Worm (Caenorhabditis elegans): ENCODE data around the gene gei-3.
A peak's percentile ranks its signal among the peaks of the same experiment; 100 is the strongest.

gei-3 gene

DNA sequence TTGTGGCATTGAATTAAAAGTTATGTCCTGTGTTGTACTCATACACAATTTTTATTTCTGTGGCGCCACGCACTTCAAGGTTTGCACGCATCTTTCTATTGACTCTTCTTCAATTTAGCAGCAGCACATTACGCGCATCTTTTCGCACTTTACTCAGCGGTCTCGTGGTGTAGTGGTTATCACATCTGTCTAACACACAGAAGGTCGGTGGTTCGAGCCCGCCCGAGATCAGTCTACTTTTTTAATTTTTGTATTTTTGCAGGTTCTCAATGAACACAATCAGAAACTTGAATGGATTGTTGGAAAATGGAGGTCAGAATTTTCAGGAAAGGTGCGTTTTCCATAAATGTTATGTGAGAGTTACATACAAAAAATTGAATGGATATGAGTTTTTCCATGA, 30.1 kb upstream of the gei-3 start (continued):
- TF ChIP-seq nhr-19 (GFP tag; conservative IDR thresholded peaks at IDR 0.05), result peak; percentile 73
- TF ChIP-seq ceh-8 (GFP tag; optimal IDR thresholded peaks at IDR 0.05), result peak; percentile 7
- TF ChIP-seq aha-1 (tag; optimal IDR thresholded peaks at IDR 0.05), result no peak
- TF ChIP-seq C34B4.2 (tag; optimal IDR thresholded peaks at IDR 0.05), result no peak
- TF ChIP-seq sup-37 (GFP tag; optimal IDR thresholded peaks at IDR 0.05), result no peak
- peak; percentile 37; the same call in 1 of the 2 replicates for TF ChIP-seq grh-1 (GFP tag; IDR thresholded peaks at IDR 0.05)
- no peak for TF ChIP-seq isw-1 (GFP tag; IDR thresholded peaks at IDR 0.05)
- peak; percentile 66 for TF ChIP-seq nhr-90 (tag; optimal IDR thresholded peaks at IDR 0.05; ENCODE audit: poor library complexity)
- TF ChIP-seq ets-5 (GFP tag; IDR thresholded peaks at IDR 0.05), result no peak
- no peak for TF ChIP-seq unc-98 (GFP tag; IDR thresholded peaks at IDR 0.05)
- peak; percentile 48 for TF ChIP-seq xbp-1 (tag; optimal IDR thresholded peaks at IDR 0.05)
- TF ChIP-seq fkh-10 (GFP tag; optimal IDR thresholded peaks at IDR 0.05), result peak; percentile 20
- TF ChIP-seq nhr-11 (tag; optimal IDR thresholded peaks at IDR 0.05), result no peak
- no peak for TF ChIP-seq tlp-1 (tag; optimal IDR thresholded peaks at IDR 0.05)
- peak; percentile 36 to 54 for TF ChIP-seq lsy-2 (tag; optimal IDR thresholded peaks at IDR 0.05)
- peak; percentile 58 for TF ChIP-seq swsn-7 (tag; optimal IDR thresholded peaks at IDR 0.05)
- no peak for TF ChIP-seq lin-39 (tag; optimal IDR thresholded peaks at IDR 0.05)
- TF ChIP-seq ztf-4 (tag; optimal IDR thresholded peaks at IDR 0.05), result no peak
- no peak for TF ChIP-seq zag-1 (tag; optimal IDR thresholded peaks at IDR 0.05)
- TF ChIP-seq skn-1 (tag; optimal IDR thresholded peaks at IDR 0.05), result peak; percentile 14
- TF ChIP-seq snpc-4 (tag; optimal IDR thresholded peaks at IDR 0.05), result no peak
- peak; percentile 19 for TF ChIP-seq fos-1 (tag; optimal IDR thresholded peaks at IDR 0.05)
- TF ChIP-seq nhr-76 (tag; optimal IDR thresholded peaks at IDR 0.05), result no peak
- TF ChIP-seq pag-3 (tag; optimal IDR thresholded peaks at IDR 0.05; ENCODE audit: borderline replicate concordance, insufficient read depth), result no peak
- TF ChIP-seq egl-13 (tag; optimal IDR thresholded peaks at IDR 0.05), result no peak
- TF ChIP-seq nhr-12 (tag; optimal IDR thresholded peaks at IDR 0.05), result no peak
- TF ChIP-seq C16A3.4 (tag; optimal IDR thresholded peaks at IDR 0.05), result peak; percentile 32
- no peak for TF ChIP-seq lin-13 (GFP tag; optimal IDR thresholded peaks at IDR 0.05)
- peak in 1 of 3 experiments; percentile 2 for TF ChIP-seq dpl-1 (GFP tag; optimal IDR thresholded peaks at IDR 0.05)
- no peak for TF ChIP-seq nhr-28 (tag; optimal IDR thresholded peaks at IDR 0.05)
- no peak for TF ChIP-seq hlh-17 (GFP tag; optimal IDR thresholded peaks at IDR 0.05; ENCODE audit: borderline replicate concordance)

DNA sequence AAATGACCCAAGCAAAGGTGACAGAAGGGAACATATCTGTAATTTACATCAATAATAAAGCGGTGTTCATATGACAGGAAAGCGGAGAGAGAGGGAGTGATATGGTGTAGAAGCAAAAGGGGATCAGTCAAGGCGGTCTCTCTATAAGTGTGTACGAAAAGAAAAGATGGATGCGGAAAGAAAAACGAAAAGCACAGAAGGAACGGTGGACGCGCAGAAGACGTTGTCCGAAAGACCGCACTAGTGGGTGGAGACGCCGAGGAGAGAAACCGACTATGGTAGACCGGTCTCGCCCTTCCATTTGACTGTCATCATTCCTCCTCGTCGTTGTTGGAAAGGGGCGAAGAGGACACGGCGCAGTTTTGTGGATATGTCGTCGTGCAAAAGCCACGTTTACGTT, 29.6 kb upstream of the gei-3 start, which contains the start of gene C52G5.2:
C52G5.2 (plus strand) TSS at position 301 of the 400 bp plus-strand sequence.
- TF ChIP-seq Y116A8C.19 (tag; optimal IDR thresholded peaks at IDR 0.05; ENCODE audit: borderline replicate concordance) (no peak), F16B12.6 (tag; optimal IDR thresholded peaks at IDR 0.05) (no peak), ceh-90 (tag; optimal IDR thresholded peaks at IDR 0.05) (no peak), lsy-2 (tag; optimal IDR thresholded peaks at IDR 0.05) (no peak), swsn-7 (tag; optimal IDR thresholded peaks at IDR 0.05) (no peak), blmp-1 (tag; optimal IDR thresholded peaks at IDR 0.05) (peak; percentile 26)

DNA sequence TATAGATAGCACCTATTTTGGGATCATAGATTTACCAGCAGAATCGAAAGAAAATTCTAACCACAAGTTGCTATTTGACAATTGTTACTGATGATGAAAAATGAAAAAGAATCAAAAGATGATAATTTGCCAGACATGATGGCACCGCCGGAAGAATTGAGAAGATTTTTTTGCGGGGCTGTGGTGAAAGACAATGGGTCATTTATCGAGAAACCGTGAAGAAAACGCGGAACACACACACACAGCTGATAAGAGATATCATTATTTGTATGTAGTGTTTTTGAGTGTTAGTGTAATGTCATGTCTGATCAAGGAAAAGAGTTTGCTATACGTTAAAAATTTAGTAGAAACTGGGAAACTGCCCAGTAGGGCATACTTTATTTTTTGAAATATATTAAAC, 21.4 kb upstream of the gei-3 start:
- TF ChIP-seq mdl-1 (tag; optimal IDR thresholded peaks at IDR 0.05) (peak in 1 of 2 experiments; percentile 10), lin-13 (GFP tag; optimal IDR thresholded peaks at IDR 0.05) (no peak), irx-1 (tag; optimal IDR thresholded peaks at IDR 0.05) (no peak), nhr-90 (tag; optimal IDR thresholded peaks at IDR 0.05; ENCODE audit: poor library complexity) (no peak), sox-4 (tag; optimal IDR thresholded peaks at IDR 0.05) (no peak), nhr-71 (tag; optimal IDR thresholded peaks at IDR 0.05) (peak; percentile 23), dpl-1 (GFP tag; optimal IDR thresholded peaks at IDR 0.05) (no peak), elt-3 (tag; optimal IDR thresholded peaks at IDR 0.05) (peak in 2 of 6 experiments; percentile 14 to 85), pag-3 (tag; optimal IDR thresholded peaks at IDR 0.05; ENCODE audit: borderline replicate concordance, insufficient read depth) (peak; percentile 5), nhr-47 (tag; optimal IDR thresholded peaks at IDR 0.05) (no peak), ceh-82 (tag; optimal IDR thresholded peaks at IDR 0.05) (no peak), lin-14 (GFP tag; optimal IDR thresholded peaks at IDR 0.05) (peak; percentile 66), sptf-1 (tag; optimal IDR thresholded peaks at IDR 0.05) (no peak), skn-1 (tag; optimal IDR thresholded peaks at IDR 0.05) (no peak), unc-98 (GFP tag; IDR thresholded peaks at IDR 0.05) (no peak), nhr-19 (GFP tag; conservative IDR thresholded peaks at IDR 0.05) (no peak), efl-1 (optimal IDR thresholded peaks at IDR 0.05) (no peak), efl-1 (GFP tag; optimal IDR thresholded peaks at IDR 0.05 in 1 of 2) (peak in 1 of 2 experiments; percentile 67), tlp-1 (tag; optimal IDR thresholded peaks at IDR 0.05) (no peak), efl-3 (GFP tag; optimal IDR thresholded peaks at IDR 0.05) (no peak), snu-23 (GFP tag; optimal IDR thresholded peaks at IDR 0.05) (no peak), alr-1 (tag; optimal IDR thresholded peaks at IDR 0.05; ENCODE audit: borderline replicate concordance) (no peak), tbx-2 (tag; optimal IDR thresholded peaks at IDR 0.05) (peak; percentile 4), blmp-1 (tag; optimal IDR thresholded peaks at IDR 0.05) (peak; percentile 81)
